Fruit fly (Drosophila melanogaster): ENCODE measurements around the gene Pdp.

The Pdp gene

dm6 chrX:7705175-7706097 is 29.0 kb downstream of the Pdp start (continued):
- TF ChIP-seq sisA (GFP tag; IDR thresholded peaks at IDR 0.05) (peak; percentile 86), cato (GFP tag; optimal IDR thresholded peaks at IDR 0.05; ENCODE audit: borderline replicate concordance) (peak; percentile 92), CG13296 (GFP tag; optimal IDR thresholded peaks at IDR 0.05) (peak; percentile 95), CG1024 (GFP tag; IDR thresholded peaks at IDR 0.05) (no peak), CG18011 (GFP tag; optimal IDR thresholded peaks at IDR 0.05) (peak; percentile 76), CG14710 (tag; optimal IDR thresholded peaks at IDR 0.05) (peak; percentile 93), unc-4 (GFP tag; IDR thresholded peaks at IDR 0.05; ENCODE audit: partially characterized antibody) (no peak), Hmx (GFP tag; optimal IDR thresholded peaks at IDR 0.05) (peak; percentile 85), tna (GFP tag; IDR thresholded peaks at IDR 0.05; ENCODE audit: partially characterized antibody) (no peak), dan (GFP tag; IDR thresholded peaks at IDR 0.05) (peak; percentile 54; the same call in 1 of the 2 replicates), cas (GFP tag; IDR thresholded peaks at IDR 0.05) (0 out of 2 replicates have a peak, but pooled peaks have one; percentile 61), Dad (GFP tag; optimal IDR thresholded peaks at IDR 0.05) (peak; percentile 74), Lpt (GFP tag; optimal IDR thresholded peaks at IDR 0.05) (no peak), abd-A (tag; optimal IDR thresholded peaks at IDR 0.05) (peak; percentile 26), lbe (GFP tag; optimal IDR thresholded peaks at IDR 0.05) (peak; percentile 87), sim (GFP tag; IDR thresholded peaks at IDR 0.05) (0 out of 2 replicates have a peak, but pooled peaks have one; percentile 36), pita (GFP tag; optimal IDR thresholded peaks at IDR 0.05) (no peak), CG1529 (GFP tag; optimal IDR thresholded peaks at IDR 0.05) (peak; percentile 88), CG17385 (GFP tag; optimal IDR thresholded peaks at IDR 0.05) (peak; percentile 93), Hand (GFP tag; optimal IDR thresholded peaks at IDR 0.05) (peak; percentile 93), Ets97D (GFP tag; optimal IDR thresholded peaks at IDR 0.05) (peak; percentile 44), org-1 (GFP tag; optimal IDR thresholded peaks at IDR 0.05) (peak; percentile 95), btn (GFP tag; optimal IDR thresholded peaks at IDR 0.05) (peak; percentile 18), vnd (GFP tag; IDR thresholded peaks at IDR 0.05; ENCODE audit: partially characterized antibody) (no peak), CG7786 (GFP tag; optimal IDR thresholded peaks at IDR 0.05) (peak; percentile 80), CG6654 (GFP tag; optimal IDR thresholded peaks at IDR 0.05) (peak; percentile 87), CG2712 (tag; optimal IDR thresholded peaks at IDR 0.05) (peak; percentile 97), seq (GFP tag; IDR thresholded peaks at IDR 0.05) (peak; percentile 85), CG12236 (GFP tag; optimal IDR thresholded peaks at IDR 0.05) (no peak), CG11247 (GFP tag; IDR thresholded peaks at IDR 0.05) (peak; percentile 69; the same call in 1 of the 2 replicates), GATAe (GFP tag; conservative IDR thresholded peaks at IDR 0.05) (peak; percentile 53; the same call in 1 of the 2 replicates), CG15601 (tag; optimal IDR thresholded peaks at IDR 0.05) (peak; percentile 92), Atf3 (GFP tag; optimal IDR thresholded peaks at IDR 0.05) (peak; percentile 63), CG9797 (GFP tag; optimal IDR thresholded peaks at IDR 0.05) (peak; percentile 24), crc (GFP tag; optimal IDR thresholded peaks at IDR 0.05) (peak; percentile 58), toy (GFP tag; IDR thresholded peaks at IDR 0.05) (peak; percentile 48; the same call in 1 of the 2 replicates), nau (GFP tag; optimal IDR thresholded peaks at IDR 0.05) (peak; percentile 91), gt (GFP tag; IDR thresholded peaks at IDR 0.05) (peak; percentile 36; the same call in 1 of the 2 replicates), jing (GFP tag; optimal IDR thresholded peaks at IDR 0.05) (peak; percentile 86), Dref (GFP tag; IDR thresholded peaks at IDR 0.05) (no peak), maf-S (GFP tag; optimal IDR thresholded peaks at IDR 0.05) (peak; percentile 55), ind (GFP tag; optimal IDR thresholded peaks at IDR 0.05) (peak; percentile 93), chinmo (GFP tag; IDR thresholded peaks at IDR 0.05; ENCODE audit: partially characterized antibody) (peak; percentile 69; the same call in 2 of the 4 replicates), CkIIα-i1 (GFP tag; IDR thresholded peaks at IDR 0.05) (no peak), hkb (optimal IDR thresholded peaks at IDR 0.05) (no peak), hkb (GFP tag; IDR thresholded peaks at IDR 0.05) (peak; percentile 82), Hmr (GFP tag; optimal IDR thresholded peaks at IDR 0.05) (peak; percentile 97), Mad (GFP tag; optimal IDR thresholded peaks at IDR 0.05) (peak; percentile 78)
